Fruit fly (Drosophila melanogaster) whole organism, embryonic: ENCODE data around the gene sro.

Source experiments
- Awh ChIP-seq: fragments of 200-800 bp; sonication (Bioruptor generic); IDR thresholded peaks from 2 replicates; pipeline ENCODE4, ENCODE4 v1.3.6; 2022; ENCODE audit warnings: missing biosample characterization, missing genetic modification characterization
- CG10147 ChIP-seq: fragments of 200-800 bp; sonication (Bioruptor generic); optimal IDR thresholded peaks from 2 replicates; lab custom pipeline; 2019; ENCODE audit warnings: missing biosample characterization, mild to moderate bottlenecking, missing genetic modification characterization, moderate library complexity
- CG12155 ChIP-seq: fragments of 200-800 bp; sonication (Bioruptor generic); optimal IDR thresholded peaks from 3 replicates; lab custom pipeline; 2016; ENCODE audit warnings: missing biosample characterization, missing genetic modification characterization
- CG12219 ChIP-seq: fragments of 200-800 bp; sonication (Bioruptor generic); optimal IDR thresholded peaks from 3 replicates; lab custom pipeline; 2018; ENCODE audit warnings: missing biosample characterization, mild to moderate bottlenecking, missing genetic modification characterization
- CG13123 ChIP-seq: fragments of 200-800 bp; sonication (Bioruptor generic); optimal IDR thresholded peaks from 2 replicates; lab custom pipeline; 2016; ENCODE audit warnings: missing biosample characterization, missing genetic modification characterization
- CG16779 ChIP-seq: fragments of 200-800 bp; sonication (Bioruptor generic); IDR thresholded peaks from 2 replicates; pipeline ENCODE4 v1.3.6; 2022; ENCODE audit warnings: missing biosample characterization, missing genetic modification characterization
- CG17912 ChIP-seq: fragments of 200-800 bp; sonication (Bioruptor generic); optimal IDR thresholded peaks from 2 replicates; lab custom pipeline; 2018; ENCODE audit warnings: missing biosample characterization, mild to moderate bottlenecking, missing genetic modification characterization
- CG2199 ChIP-seq: fragments of 200-800 bp; sonication (Bioruptor generic); IDR thresholded peaks from 3 replicates; pipeline ENCODE4 v1.3.6; 2022; ENCODE audit warnings: missing biosample characterization, missing genetic modification characterization
- CG34422 ChIP-seq: fragments of 200-800 bp; sonication (Bioruptor generic); IDR thresholded peaks from 3 replicates; pipeline ENCODE4 v1.3.6; 2022; ENCODE audit warnings: missing biosample characterization, missing genetic modification characterization
- CG4282 ChIP-seq: fragments of 200-800 bp; sonication (Bioruptor generic); optimal IDR thresholded peaks from 2 replicates; lab custom pipeline; 2016; ENCODE audit warnings: missing biosample characterization, missing genetic modification characterization
- CG4730 ChIP-seq: fragments of 200-800 bp; sonication (Bioruptor generic); IDR thresholded peaks from 2 replicates; pipeline ENCODE4 v1.3.6; 2022; ENCODE audit warnings: missing biosample characterization, missing genetic modification characterization
- CG4820 ChIP-seq: fragments of 200-800 bp; sonication (Bioruptor generic); optimal IDR thresholded peaks from 3 replicates; lab custom pipeline; 2016; ENCODE audit warnings: missing biosample characterization, missing genetic modification characterization
- CG6175 ChIP-seq: fragments of 200-800 bp; sonication (Bioruptor generic); IDR thresholded peaks from 3 replicates; pipeline ENCODE4 v1.3.6; 2022; ENCODE audit warnings: missing biosample characterization, missing genetic modification characterization
- CG6813 ChIP-seq: fragments of 200-800 bp; sonication (Bioruptor generic); optimal IDR thresholded peaks from 2 replicates; lab custom pipeline; 2017; ENCODE audit warnings: missing biosample characterization, missing genetic modification characterization, mild to moderate bottlenecking, moderate library complexity, missing genetic modification reagents
- Camta ChIP-seq: fragments of 200-800 bp; sonication (Bioruptor generic); optimal IDR thresholded peaks from 2 replicates; lab custom pipeline; 2016; ENCODE audit warnings: missing biosample characterization, missing genetic modification characterization
- Dfd ChIP-seq, 2 experiments: fragments of >200 bp; optimal IDR thresholded peaks; 2 replicates each; lab custom pipeline; 2017; ENCODE audit warnings: missing biosample characterization in 2 of 2, missing genetic modification characterization in 2 of 2
- Dip3 ChIP-seq: fragments of 200-800 bp; sonication (Bioruptor generic); optimal IDR thresholded peaks from 3 replicates; lab custom pipeline; 2016; ENCODE audit warnings: missing biosample characterization, missing genetic modification characterization
- Elba2 ChIP-seq: fragments of 200-800 bp; sonication (Bioruptor generic); optimal IDR thresholded peaks from 3 replicates; lab custom pipeline; 2016; ENCODE audit warnings: missing biosample characterization, missing genetic modification characterization
- Ets97D ChIP-seq: fragments of 200-800 bp; sonication (Bioruptor generic); optimal IDR thresholded peaks from 3 replicates; lab custom pipeline; 2016; ENCODE audit warnings: missing biosample characterization, missing genetic modification characterization
- H15 ChIP-seq: fragments of 200-800 bp; sonication (Bioruptor generic); IDR thresholded peaks from 3 replicates; pipeline ENCODE4 v1.3.6; 2022; ENCODE audit warnings: missing biosample characterization, missing genetic modification characterization
- Hr51 ChIP-seq, 2 experiments: fragments of 200-800 bp; sonication (Bioruptor generic); optimal IDR thresholded peaks; 2 replicates in 1 of 2; 3 replicates in 1 of 2; lab custom pipeline; 2016 to 2018; ENCODE audit warnings: missing biosample characterization in 2 of 2, missing genetic modification characterization in 2 of 2, mild to moderate bottlenecking in 1 of 2, moderate library complexity in 1 of 2
- Jarid2 ChIP-seq: fragments of 200-800 bp; sonication (Bioruptor generic); optimal IDR thresholded peaks from 3 replicates; lab custom pipeline; 2017; ENCODE audit warnings: mild to moderate bottlenecking, missing biosample characterization, missing genetic modification reagents, missing genetic modification characterization
- Lhr ChIP-seq: fragments of 200-800 bp; sonication (Bioruptor generic); optimal IDR thresholded peaks from 3 replicates; lab custom pipeline; 2017; ENCODE audit warnings: mild to moderate bottlenecking, missing biosample characterization, missing genetic modification reagents, missing genetic modification characterization
- MTF-1 ChIP-seq: fragments of 200-800 bp; sonication (Bioruptor generic); optimal IDR thresholded peaks from 2 replicates; lab custom pipeline; 2018; ENCODE audit warnings: missing biosample characterization, mild to moderate bottlenecking, missing genetic modification characterization, borderline replicate concordance
- Mad ChIP-seq: fragments of 200-800 bp; sonication (Bioruptor generic); optimal IDR thresholded peaks from 2 replicates; lab custom pipeline; 2016; ENCODE audit warnings: missing biosample characterization, missing genetic modification characterization
- Myb ChIP-seq: fragments of 200-800 bp; sonication (Bioruptor generic); optimal IDR thresholded peaks from 2 replicates; lab custom pipeline; 2016; ENCODE audit warnings: missing biosample characterization, missing genetic modification characterization
- NC2β ChIP-seq: fragments of 200-800 bp; sonication (Bioruptor generic); optimal IDR thresholded peaks from 2 replicates; lab custom pipeline; 2016; ENCODE audit warnings: missing biosample characterization, missing genetic modification characterization
- Oli ChIP-seq: fragments of 200-800 bp; sonication (Bioruptor generic); optimal IDR thresholded peaks from 2 replicates; lab custom pipeline; 2018; ENCODE audit warnings: missing biosample characterization, mild to moderate bottlenecking, missing genetic modification characterization, moderate library complexity
- Ravus ChIP-seq: fragments of 200-800 bp; sonication (Bioruptor generic); IDR thresholded peaks from 2 replicates; pipeline ENCODE4 v1.3.6; 2022; ENCODE audit warnings: missing biosample characterization, missing genetic modification characterization
- Scr ChIP-seq: fragments of 200-800 bp; sonication (Bioruptor generic); IDR thresholded peaks from 2 replicates; pipeline ENCODE4 v1.3.6; 2022; ENCODE audit warnings: missing biosample characterization, missing genetic modification characterization; ENCODE audit not compliant: partially characterized antibody
- Stat92E ChIP-seq, 3 experiments: fragments of >200 bp in 2 of 3; fragments of 200-800 bp in 1 of 3; sonication (Bioruptor generic) in 1 of 3; optimal IDR thresholded peaks; 2 replicates each; lab custom pipeline; 2017 to 2019; ENCODE audit warnings: missing biosample characterization in 3 of 3, missing genetic modification characterization in 3 of 3, mild to moderate bottlenecking in 1 of 3, moderate library complexity in 1 of 3
- Xrp1 ChIP-seq: fragments of 200-800 bp; sonication (Bioruptor generic); IDR thresholded peaks from 2 replicates; pipeline ENCODE4 v1.3.6; 2022; ENCODE audit warnings: missing biosample characterization, missing genetic modification characterization
- ac ChIP-seq: fragments of 200-800 bp; sonication (Bioruptor generic); optimal IDR thresholded peaks from 3 replicates; lab custom pipeline; 2017; ENCODE audit warnings: missing biosample characterization, mild to moderate bottlenecking, missing genetic modification characterization
- br ChIP-seq: fragments of >200 bp; optimal IDR thresholded peaks from 2 replicates; lab custom pipeline; 2017
- cas ChIP-seq: fragments of 200-800 bp; sonication (Bioruptor generic); IDR thresholded peaks from 2 replicates; pipeline ENCODE4 v1.3.6; 2022; ENCODE audit warnings: missing biosample characterization, missing genetic modification characterization
- crp ChIP-seq, 2 experiments: fragments of 200-800 bp; sonication (Bioruptor generic); optimal IDR thresholded peaks; 2 replicates in 1 of 2; 3 replicates in 1 of 2; lab custom pipeline; 2017; ENCODE audit warnings: missing biosample characterization in 2 of 2, missing genetic modification characterization in 2 of 2, mild to moderate bottlenecking in 1 of 2, moderate library complexity in 1 of 2
- fd102C ChIP-seq: fragments of 200-800 bp; sonication (Bioruptor generic); optimal IDR thresholded peaks from 2 replicates; lab custom pipeline; 2018; ENCODE audit warnings: missing biosample characterization, mild to moderate bottlenecking, missing genetic modification characterization, moderate library complexity
- gcm2 ChIP-seq: fragments of 200-800 bp; sonication (Bioruptor generic); optimal IDR thresholded peaks from 2 replicates; lab custom pipeline; 2016; ENCODE audit warnings: missing biosample characterization, missing genetic modification characterization
- hbn ChIP-seq: fragments of 200-800 bp; sonication (Bioruptor generic); IDR thresholded peaks from 2 replicates; pipeline ENCODE4 v1.3.6; 2022; ENCODE audit warnings: missing biosample characterization, missing genetic modification characterization; ENCODE audit not compliant: partially characterized antibody
- her ChIP-seq: fragments of 200-800 bp; sonication (Bioruptor generic); optimal IDR thresholded peaks from 2 replicates; lab custom pipeline; 2016; ENCODE audit warnings: missing biosample characterization, missing genetic modification characterization
- inv ChIP-seq: fragments of 200-800 bp; sonication (Bioruptor generic); IDR thresholded peaks from 2 replicates; pipeline ENCODE4 v1.3.6; 2022; ENCODE audit warnings: missing biosample characterization, missing genetic modification characterization; ENCODE audit not compliant: partially characterized antibody
- lab ChIP-seq: fragments of 200-800 bp; sonication (Bioruptor generic); optimal IDR thresholded peaks from 3 replicates; lab custom pipeline; 2017; ENCODE audit warnings: missing biosample characterization, missing genetic modification characterization, mild to moderate bottlenecking, moderate library complexity, missing genetic modification reagents
- lbe ChIP-seq: fragments of 200-800 bp; sonication (Bioruptor generic); optimal IDR thresholded peaks from 2 replicates; lab custom pipeline; 2016; ENCODE audit warnings: missing biosample characterization, mild to moderate bottlenecking, missing genetic modification characterization
- lmd ChIP-seq: fragments of 200-800 bp; sonication (Bioruptor generic); IDR thresholded peaks from 2 replicates; pipeline ENCODE4 v1.3.6; 2022; ENCODE audit warnings: missing biosample characterization, missing genetic modification characterization
- oc ChIP-seq: fragments of 200-800 bp; sonication (Bioruptor generic); optimal IDR thresholded peaks from 2 replicates; lab custom pipeline; 2018; ENCODE audit warnings: missing biosample characterization, mild to moderate bottlenecking, missing genetic modification characterization, moderate library complexity
- odd ChIP-seq: fragments of 200-800 bp; sonication (Bioruptor generic); optimal IDR thresholded peaks from 2 replicates; lab custom pipeline; 2017; ENCODE audit warnings: missing biosample characterization, mild to moderate bottlenecking, missing genetic modification characterization
- pros ChIP-seq: fragments of 200-800 bp; sonication (Bioruptor generic); optimal IDR thresholded peaks from 3 replicates; lab custom pipeline; 2019; ENCODE audit warnings: missing biosample characterization, mild to moderate bottlenecking, missing genetic modification characterization, moderate library complexity
- sna ChIP-seq: fragments of 200-800 bp; sonication (Bioruptor generic); IDR thresholded peaks from 2 replicates; pipeline ENCODE4 v1.3.6; 2022; ENCODE audit warnings: missing biosample characterization, missing genetic modification characterization; ENCODE audit not compliant: partially characterized antibody
- sug ChIP-seq: fragments of 200-800 bp; optimal IDR thresholded peaks from 2 replicates; lab custom pipeline; 2019; ENCODE audit warnings: missing biosample characterization, mild to moderate bottlenecking, missing genetic modification characterization, moderate library complexity
- tx ChIP-seq: fragments of 200-800 bp; sonication (Bioruptor generic); optimal IDR thresholded peaks from 2 replicates; lab custom pipeline; 2016; ENCODE audit warnings: missing biosample characterization, missing genetic modification characterization

Gene sro

DNA sequence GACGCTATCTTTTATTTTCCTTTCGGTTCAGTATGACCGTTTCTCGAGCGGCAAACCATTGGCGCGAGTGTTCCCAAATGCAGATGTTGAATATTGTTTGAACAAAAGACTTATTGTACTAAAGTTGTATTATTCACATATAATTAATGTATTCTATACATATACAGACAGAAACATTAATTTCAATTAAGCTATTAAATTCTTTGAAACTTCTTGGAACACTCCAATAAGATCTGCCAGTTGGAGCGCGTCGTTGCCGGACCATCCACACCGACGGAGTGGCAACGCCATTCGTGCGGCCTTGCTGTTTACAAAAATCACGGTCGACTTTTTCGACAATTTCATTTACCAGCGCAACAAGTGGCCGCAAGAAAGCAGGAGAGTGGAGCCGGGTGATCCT, 49.3 kb upstream of the sro start, which contains the start of the genes Wdr24 and IntS11 (continued):
- TF ChIP-seq Myb, result peak; percentile 68
- TF ChIP-seq Scr (GFP tag; lab: Robert Waterston, UW), result peak; percentile 51
- TF ChIP-seq her, result no peak
- TF ChIP-seq CG13123 (GFP tag; lab: Kevin White, UChicago), result peak; percentile 51
- TF ChIP-seq crp (GFP tag; optimal IDR thresholded peaks at IDR 0.05; lab: Kevin White, UChicago), result peak in 1 of 2 experiments; percentile 70
- peak; percentile 4 for TF ChIP-seq gcm2 (GFP tag; lab: Kevin White, UChicago)
- peak; percentile 88 for TF ChIP-seq CG6175 (GFP tag; lab: Robert Waterston, UW)
- TF ChIP-seq CG4730 (GFP tag; lab: Robert Waterston, UW), result peak; percentile 88
- TF ChIP-seq Lhr (GFP tag; lab: Kevin White, UChicago), result no peak
- TF ChIP-seq sug, result peak; percentile 89
- peak; percentile 74 for TF ChIP-seq Awh (GFP tag; lab: Robert Waterston, UW)
- TF ChIP-seq Mad (GFP tag; lab: Kevin White, UChicago), result peak; percentile 64
- TF ChIP-seq lbe (GFP tag; lab: Kevin White, UChicago), result peak; percentile 83
- peak; percentile 24; the same call in 1 of the 2 replicates for TF ChIP-seq sna (GFP tag; lab: Robert Waterston, UW)
- TF ChIP-seq cas (GFP tag; lab: Robert Waterston, UW), result peak; percentile 88
- TF ChIP-seq Hr51 (GFP tag; optimal IDR thresholded peaks at IDR 0.05; lab: Kevin White, UChicago), result peak in 1 of 2 experiments; percentile 61
- TF ChIP-seq CG6813 (GFP tag; lab: Kevin White, UChicago), result no peak
- no peak for TF ChIP-seq fd102C (GFP tag; lab: Kevin White, UChicago)
- TF ChIP-seq ac, result no peak
- TF ChIP-seq Oli (tag; lab: Kevin White, UChicago), result peak; percentile 70
- peak; percentile 88 for TF ChIP-seq H15 (GFP tag; lab: Robert Waterston, UW)
- TF ChIP-seq lab (GFP tag; lab: Kevin White, UChicago), result no peak
- TF ChIP-seq CG4820 (GFP tag; lab: Kevin White, UChicago), result peak; percentile 57
- TF ChIP-seq Ets97D (GFP tag; lab: Kevin White, UChicago), result peak; percentile 67
- no peak for TF ChIP-seq hbn (GFP tag; lab: Robert Waterston, UW)
- peak; percentile 31 for TF ChIP-seq Camta (GFP tag; lab: Kevin White, UChicago)
- TF ChIP-seq inv (GFP tag; lab: Robert Waterston, UW), result no peak
- TF ChIP-seq Xrp1 (GFP tag; lab: Robert Waterston, UW), result peak; percentile 79
- peak; percentile 92 for TF ChIP-seq Elba2 (GFP tag; lab: Kevin White, UChicago)
- peak in 1 of 3 experiments; percentile 33 for TF ChIP-seq Stat92E (GFP tag; optimal IDR thresholded peaks at IDR 0.05; lab: Kevin White, UChicago)
- no peak for TF ChIP-seq oc (tag; lab: Kevin White, UChicago)
- no peak for TF ChIP-seq Dfd (GFP tag; optimal IDR thresholded peaks at IDR 0.05; lab: Kevin White, UChicago)
- peak; percentile 36; the same call in 1 of the 2 replicates for TF ChIP-seq CG16779 (GFP tag; lab: Robert Waterston, UW)
- TF ChIP-seq CG2199 (GFP tag; lab: Robert Waterston, UW), result peak; percentile 70; the same call in 2 of the 3 replicates
- TF ChIP-seq CG10147 (GFP tag; lab: Kevin White, UChicago), result peak; percentile 82
- TF ChIP-seq CG12219, result no peak
- TF ChIP-seq CG12155 (GFP tag; lab: Kevin White, UChicago), result peak; percentile 89
- TF ChIP-seq odd (GFP tag; lab: Kevin White, UChicago), result no peak
- peak; percentile 68 for TF ChIP-seq Ravus (GFP tag; lab: Robert Waterston, UW)
- TF ChIP-seq pros (GFP tag; lab: Kevin White, UChicago), result peak; percentile 2
- TF ChIP-seq br, result no peak
- peak; percentile 95 for TF ChIP-seq CG34422 (GFP tag; lab: Robert Waterston, UW)
- TF ChIP-seq lmd, result peak; percentile 94
- TF ChIP-seq Dip3 (GFP tag; lab: Kevin White, UChicago), result peak; percentile 91
- no peak for TF ChIP-seq MTF-1 (GFP tag; lab: Kevin White, UChicago)
- TF ChIP-seq CG17912, result peak; percentile 29
- TF ChIP-seq CG4282 (GFP tag; lab: Kevin White, UChicago), result peak; percentile 28
- peak; percentile 50 for TF ChIP-seq NC2β (GFP tag; lab: Kevin White, UChicago)
- TF ChIP-seq tx, result peak; percentile 60
- no peak for TF ChIP-seq Jarid2
